Fruit fly (Drosophila melanogaster): Measurements from ENCODE around the gene kst.

The kst gene

DNA sequence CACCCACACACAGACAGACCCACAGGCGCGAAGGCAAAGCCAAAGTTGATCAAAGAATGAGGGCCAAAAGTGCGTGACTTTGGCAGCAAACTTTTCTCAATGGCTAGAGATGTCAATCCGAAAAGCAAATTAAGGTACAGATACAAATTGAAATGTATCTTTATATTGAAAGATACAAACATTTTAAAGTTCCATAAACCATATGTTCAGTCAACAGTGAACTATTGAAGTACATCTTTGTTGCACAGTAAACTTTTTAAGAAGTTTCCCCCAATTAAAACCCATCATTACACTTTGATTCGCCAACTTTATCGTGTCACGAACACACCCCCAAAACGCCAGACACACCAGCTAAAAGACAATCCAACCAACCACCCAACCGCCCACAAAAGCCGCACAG is 75.0 kb downstream of the kst start (continued):
- TF ChIP-seq CG10431 (GFP tag; optimal IDR thresholded peaks at IDR 0.05) (no peak), CG7271 (tag; optimal IDR thresholded peaks at IDR 0.05) (no peak), CG17385 (GFP tag; optimal IDR thresholded peaks at IDR 0.05) (peak; percentile 5), nmo (GFP tag; optimal IDR thresholded peaks at IDR 0.05) (peak; percentile 8), CG3838 (GFP tag; optimal IDR thresholded peaks at IDR 0.05) (no peak), repo (GFP tag; optimal IDR thresholded peaks at IDR 0.05) (no peak), dpn (GFP tag; optimal IDR thresholded peaks at IDR 0.05) (peak; percentile 14 to 21), CG12659 (GFP tag; optimal IDR thresholded peaks at IDR 0.05) (peak; percentile 38), CG18262 (tag; optimal IDR thresholded peaks at IDR 0.05) (peak; percentile 10), BtbVII (GFP tag; optimal IDR thresholded peaks at IDR 0.05) (peak; percentile 20), ab (GFP tag; optimal IDR thresholded peaks at IDR 0.05) (no peak), CG9797 (GFP tag; optimal IDR thresholded peaks at IDR 0.05) (no peak), dm (GFP tag; optimal IDR thresholded peaks at IDR 0.05) (no peak), bbx (GFP tag; IDR thresholded peaks at IDR 0.05; ENCODE audit: partially characterized antibody) (no peak), row (GFP tag; IDR thresholded peaks at IDR 0.05) (peak; percentile 77), CG3995 (GFP tag; optimal IDR thresholded peaks at IDR 0.05) (no peak), CG12299 (tag; optimal IDR thresholded peaks at IDR 0.05) (no peak), crc (GFP tag; optimal IDR thresholded peaks at IDR 0.05) (no peak), unpg (GFP tag; optimal IDR thresholded peaks at IDR 0.05) (peak; percentile 19), Scr (GFP tag; IDR thresholded peaks at IDR 0.05; ENCODE audit: partially characterized antibody) (peak; percentile 65), CG16863 (GFP tag; optimal IDR thresholded peaks at IDR 0.05) (peak; percentile 15), CG17361 (GFP tag; IDR thresholded peaks at IDR 0.05) (0 out of 3 replicates have a peak, but pooled peaks have one; percentile 10), amos (GFP tag; IDR thresholded peaks at IDR 0.05; ENCODE audit: partially characterized antibody) (peak; percentile 26; the same call in 1 of the 2 replicates), hth (optimal IDR thresholded peaks at IDR 0.05) (no peak), Med (GFP tag) (peak; percentile 44), CG2875 (GFP tag; optimal IDR thresholded peaks at IDR 0.05) (no peak), Rfx (GFP tag; IDR thresholded peaks at IDR 0.05) (0 out of 2 replicates have a peak, but pooled peaks have one; percentile 30), PHDP (tag; optimal IDR thresholded peaks at IDR 0.05) (peak; percentile 15), Hr51 (GFP tag; optimal IDR thresholded peaks at IDR 0.05) (peak in 1 of 2 experiments; percentile 66), mld (GFP tag; IDR thresholded peaks at IDR 0.05; ENCODE audit: partially characterized antibody) (no peak), gem (tag; optimal IDR thresholded peaks at IDR 0.05) (peak; percentile 42), exex (tag; optimal IDR thresholded peaks at IDR 0.05) (no peak), Doc2 (GFP tag; IDR thresholded peaks at IDR 0.05) (no peak), sna (GFP tag; IDR thresholded peaks at IDR 0.05; ENCODE audit: partially characterized antibody) (peak; percentile 31; the same call in 1 of the 2 replicates), Nf-YC (tag; optimal IDR thresholded peaks at IDR 0.05) (peak; percentile 16), CG17186 (GFP tag; optimal IDR thresholded peaks at IDR 0.05) (no peak), Hmr (GFP tag; optimal IDR thresholded peaks at IDR 0.05) (peak; percentile 64), mam (GFP tag; optimal IDR thresholded peaks at IDR 0.05) (peak; percentile 21), bcd (GFP tag; optimal IDR thresholded peaks at IDR 0.05) (peak; percentile 6), gt (GFP tag; IDR thresholded peaks at IDR 0.05) (no peak), Side (GFP tag; optimal IDR thresholded peaks at IDR 0.05) (no peak), Mad (GFP tag; optimal IDR thresholded peaks at IDR 0.05) (no peak), E2f1 (GFP tag; IDR thresholded peaks at IDR 0.05) (no peak), Ptx1 (GFP tag; IDR thresholded peaks at IDR 0.05) (peak; percentile 38; the same call in 1 of the 2 replicates), CG7372 (GFP tag; IDR thresholded peaks at IDR 0.05) (0 out of 2 replicates have a peak, but pooled peaks have one; percentile 8), CG33557 (GFP tag; optimal IDR thresholded peaks at IDR 0.05) (no peak), ind (GFP tag; optimal IDR thresholded peaks at IDR 0.05) (peak; percentile 11), luna (GFP tag; optimal IDR thresholded peaks at IDR 0.05) (no peak), Sry-δ (GFP tag; optimal IDR thresholded peaks at IDR 0.05) (peak; percentile 48), CG11695 (GFP tag; IDR thresholded peaks at IDR 0.05) (0 out of 3 replicates have a peak, but pooled peaks have one; percentile 25)
